Fruit fly (Drosophila melanogaster) ovary, adult (tissue): ENCODE results near the gene CG5151.

ENCODE experiments used
- CG17801 ChIP-seq: fragments of 200-800 bp; optimal IDR thresholded peaks from 2 replicates; lab custom pipeline; 2019; ENCODE audit warnings: missing biosample characterization, mild to moderate bottlenecking, missing genetic modification characterization, moderate library complexity; ENCODE audit not compliant: partially characterized antibody

CG5151 gene

DNA sequence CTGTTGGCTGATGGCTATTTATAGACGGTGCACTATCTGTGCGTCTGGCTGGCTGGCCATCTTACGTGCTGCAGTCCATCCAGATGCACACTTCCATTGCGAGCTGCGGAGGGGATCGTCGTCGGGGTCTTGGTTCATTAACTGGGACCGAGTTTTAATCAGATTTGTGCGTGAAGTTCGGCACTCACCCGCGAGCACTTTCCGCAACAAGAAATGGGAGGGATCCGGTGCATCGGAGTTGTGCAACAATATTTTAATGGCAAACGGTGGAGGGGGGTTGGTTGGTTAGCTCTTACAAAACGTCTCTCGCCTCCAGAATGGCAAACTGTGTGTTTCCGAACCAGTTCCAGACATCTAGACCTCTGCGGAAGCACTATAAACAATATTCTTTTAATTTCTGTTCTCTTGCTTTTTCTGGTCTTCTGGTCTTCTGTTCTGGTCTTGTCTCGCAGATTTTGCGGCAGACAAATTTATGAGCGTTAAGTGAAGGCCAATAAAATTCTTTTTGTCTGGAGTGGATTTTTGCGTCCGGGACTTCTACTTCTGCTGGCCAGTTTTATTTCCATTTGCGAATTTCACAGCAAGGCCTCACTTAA lies 32.2 kb upstream of the CG5151 start:
- TF ChIP-seq CG17801 (GFP tag; lab: Kevin White, UChicago) = no peak

- no peak for TF ChIP-seq CG17801 (GFP tag; lab: Kevin White, UChicago)
These were observed 31.0 kb upstream of the CG5151 start for dm6 chr3L:16195476-16195958.

DNA sequence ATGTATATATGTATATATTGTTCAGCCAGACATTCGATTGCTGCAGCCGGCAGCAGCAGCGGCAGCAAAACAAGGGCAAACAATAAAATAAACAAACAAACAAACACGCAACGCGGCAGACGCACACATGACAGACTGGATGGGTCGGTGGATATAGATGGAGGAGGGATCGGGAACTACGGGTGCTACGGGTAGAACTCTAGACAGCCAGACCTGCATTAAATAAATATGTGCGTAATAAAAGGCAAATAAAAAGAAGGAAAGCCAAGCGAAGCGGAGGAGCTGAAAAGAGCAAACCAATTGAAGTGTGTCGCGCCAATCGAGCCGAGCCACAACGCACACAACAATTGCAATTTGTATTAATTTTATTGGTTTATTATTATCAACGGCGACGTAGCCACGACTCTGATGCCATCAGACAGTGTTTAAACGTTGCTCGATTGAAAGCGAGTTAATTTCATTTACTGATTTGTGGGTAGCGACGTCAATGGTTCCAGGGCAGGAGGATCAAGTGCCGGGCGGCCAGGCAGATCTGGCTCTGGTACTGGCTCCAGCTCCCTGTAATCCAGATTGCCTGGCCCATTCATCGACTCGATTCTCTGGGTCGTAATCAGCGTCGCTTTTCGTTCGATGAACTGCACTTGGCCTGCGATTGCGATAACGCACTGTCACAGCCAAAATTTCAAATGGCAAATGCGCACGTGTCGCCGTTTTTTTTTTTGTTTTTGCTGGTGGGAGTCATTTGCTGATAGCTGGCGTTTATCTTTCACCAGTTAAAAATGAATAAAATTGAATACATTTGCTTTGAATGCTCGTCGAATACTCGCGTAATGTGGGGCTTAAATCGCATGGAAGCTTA lies 29.6 kb upstream of the CG5151 start:
- no peak for TF ChIP-seq CG17801 (GFP tag; lab: Kevin White, UChicago)

DNA sequence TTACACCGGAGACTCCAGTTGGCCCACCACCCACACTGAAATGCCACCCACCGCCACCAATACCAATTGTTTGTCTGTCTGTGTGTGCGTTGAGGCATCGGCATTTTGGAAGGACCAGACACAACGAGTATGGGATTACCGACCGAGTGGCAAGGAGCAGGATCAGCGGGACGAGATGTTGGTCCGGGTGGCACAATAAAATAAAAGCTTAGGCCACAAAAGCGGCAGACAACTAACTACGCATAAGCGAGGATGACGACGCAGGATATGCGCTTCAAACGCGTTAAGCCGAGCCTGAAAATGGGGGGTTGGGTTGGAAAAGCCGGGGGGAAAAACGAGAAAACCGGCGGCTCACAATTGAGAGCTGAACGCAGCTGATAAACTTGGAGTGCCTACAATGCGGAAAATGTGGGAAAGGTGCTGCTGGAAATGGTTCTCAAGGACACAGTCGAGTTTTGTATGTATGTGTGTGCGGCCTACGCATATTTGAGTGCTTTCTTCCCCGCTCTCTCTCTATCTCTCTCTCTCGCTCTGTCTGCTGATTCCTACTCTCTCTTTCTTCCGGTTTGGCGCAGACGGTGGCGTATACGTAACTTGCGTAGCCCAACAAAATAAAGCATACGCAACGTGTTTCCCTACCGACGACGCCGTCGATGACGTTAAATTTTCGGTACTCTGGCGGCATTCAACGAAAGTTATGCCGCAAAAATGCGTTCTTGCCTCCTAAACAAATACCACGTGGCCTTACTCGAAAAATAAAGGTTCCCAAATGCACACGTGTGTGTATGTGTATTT lies 28.3 kb upstream of the CG5151 start:
- no peak for TF ChIP-seq CG17801 (GFP tag; lab: Kevin White, UChicago)

DNA sequence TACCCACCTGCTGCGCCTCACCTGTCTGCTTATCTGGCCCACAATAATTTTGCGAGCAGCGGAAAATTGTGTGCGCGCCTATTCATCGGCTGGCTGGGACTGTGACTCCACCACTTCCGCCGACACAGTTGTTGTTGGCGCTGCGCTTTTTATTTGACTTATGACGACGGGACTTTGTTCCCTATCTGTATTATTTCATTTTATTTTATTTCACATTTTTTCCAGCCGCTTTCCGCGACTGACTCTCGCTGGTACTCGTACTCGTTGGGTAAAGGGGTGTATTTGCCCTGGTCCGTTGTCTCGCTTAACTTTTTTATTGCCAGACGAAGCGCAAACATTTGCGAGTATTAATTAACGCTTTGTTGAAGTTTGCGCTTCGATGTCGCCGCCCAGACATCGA lies 26.4 kb upstream of the CG5151 start:
- TF ChIP-seq CG17801 (GFP tag; lab: Kevin White, UChicago) = no peak

DNA sequence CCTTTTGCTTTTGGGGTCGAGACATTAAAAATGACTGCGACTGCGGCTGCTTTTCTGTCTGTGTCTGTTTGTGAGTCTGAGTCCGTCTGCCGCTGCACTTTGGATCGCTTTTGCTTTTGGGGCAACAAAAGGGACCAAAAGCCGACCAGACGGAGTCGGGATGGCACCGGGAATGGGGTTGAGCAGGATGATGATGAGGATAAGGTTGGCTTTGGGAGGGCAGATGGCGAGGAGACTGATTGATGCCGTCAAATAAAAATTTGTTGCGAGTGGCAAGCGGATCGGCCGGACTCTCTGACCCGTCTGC lies 25.4 kb upstream of the CG5151 start:
- TF ChIP-seq CG17801 (GFP tag; lab: Kevin White, UChicago) = no peak

DNA sequence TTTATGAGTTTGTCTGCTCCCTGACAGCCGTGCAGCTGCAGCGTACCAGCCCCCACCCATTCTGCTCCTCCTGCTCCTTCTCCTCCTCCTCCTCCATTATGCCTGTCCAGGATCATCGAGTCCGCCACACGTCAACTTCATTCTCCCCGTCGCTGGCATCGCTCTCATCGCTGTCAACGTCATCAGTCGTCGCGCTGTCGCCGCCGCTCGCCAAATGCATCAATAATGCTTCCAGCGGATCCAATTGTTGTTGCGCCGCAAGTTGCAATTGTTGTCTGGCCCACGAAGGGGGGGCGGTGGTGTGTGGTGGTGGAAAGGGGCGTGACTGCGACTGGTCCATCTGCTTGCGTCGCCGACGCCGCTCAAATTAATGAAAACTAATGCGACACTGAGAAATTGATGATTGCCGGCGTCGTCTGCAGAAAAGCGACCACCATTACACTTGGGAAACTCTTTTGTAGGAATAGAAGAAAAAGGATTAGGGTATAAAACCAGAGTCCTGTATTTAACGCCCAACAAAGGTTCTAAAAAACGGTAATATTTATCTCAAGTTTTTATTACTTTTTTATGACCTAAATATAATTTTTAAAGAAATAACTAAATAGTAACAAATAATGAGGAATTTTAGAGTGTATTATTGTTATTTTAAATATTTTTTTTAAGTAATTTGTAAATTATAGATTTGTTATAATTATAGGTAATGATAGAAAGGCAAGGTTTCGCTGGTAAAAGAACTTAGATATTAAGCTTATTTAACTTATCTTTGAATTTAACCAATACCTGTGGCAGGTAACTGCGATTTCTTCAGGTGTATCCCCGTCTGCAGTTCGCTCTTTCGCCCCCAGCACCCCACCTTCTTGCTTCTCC lies 24.8 kb upstream of the CG5151 start:
- TF ChIP-seq CG17801 (GFP tag; lab: Kevin White, UChicago) = no peak

- TF ChIP-seq CG17801 (GFP tag; lab: Kevin White, UChicago) = no peak
These were observed 19.0 kb upstream of the CG5151 start for dm6 chr3L:16183493-16183892.

dm6 chr3L:16182633-16183462 lies 18.3 kb upstream of the CG5151 start:
- TF ChIP-seq CG17801 (GFP tag; lab: Kevin White, UChicago) = no peak

DNA sequence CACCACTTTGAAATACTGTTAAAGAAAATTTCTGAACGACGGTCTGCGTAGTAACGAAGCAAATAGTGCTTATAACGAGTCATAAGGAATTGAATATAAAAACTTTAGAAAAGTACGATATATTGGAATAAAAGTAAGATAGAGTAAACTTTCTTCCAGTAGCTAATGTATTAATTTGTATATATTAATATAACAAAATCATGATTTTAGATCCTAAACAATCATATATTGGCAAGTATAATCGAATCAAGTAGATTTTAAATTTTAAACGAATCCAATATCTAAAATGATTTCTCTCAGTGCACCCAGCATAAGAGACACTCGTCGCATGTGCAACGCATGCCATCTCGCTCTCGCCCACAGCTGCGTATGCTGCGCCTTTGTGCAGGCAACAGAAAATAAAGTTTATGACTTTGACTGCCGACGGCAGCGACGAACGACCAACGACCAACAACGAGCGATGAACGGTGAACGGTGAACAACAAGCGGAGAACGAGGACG lies 16.9 kb upstream of the CG5151 start:
- no peak for TF ChIP-seq CG17801 (GFP tag; lab: Kevin White, UChicago)

DNA sequence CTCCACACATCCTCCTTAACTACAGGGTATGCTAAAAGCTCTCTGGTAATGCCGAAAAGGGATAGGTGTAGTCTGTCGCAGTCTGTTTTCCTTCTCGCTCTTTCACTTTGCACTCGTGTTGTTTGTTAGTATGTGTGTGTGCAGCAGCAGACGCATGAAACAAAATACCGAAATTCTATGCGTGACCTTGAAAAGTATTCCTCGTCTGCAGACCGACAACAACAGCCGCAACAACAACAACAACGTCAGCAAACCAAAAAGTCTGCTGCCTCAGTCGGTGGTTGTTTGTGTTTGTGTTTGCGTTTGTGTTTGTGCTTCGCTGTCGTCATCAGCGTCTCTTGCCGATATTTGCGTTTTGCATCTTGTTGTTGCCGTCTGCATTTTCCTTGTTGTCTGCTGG lies 13.9 kb upstream of the CG5151 start:
- TF ChIP-seq CG17801 (GFP tag; lab: Kevin White, UChicago) = no peak

DNA sequence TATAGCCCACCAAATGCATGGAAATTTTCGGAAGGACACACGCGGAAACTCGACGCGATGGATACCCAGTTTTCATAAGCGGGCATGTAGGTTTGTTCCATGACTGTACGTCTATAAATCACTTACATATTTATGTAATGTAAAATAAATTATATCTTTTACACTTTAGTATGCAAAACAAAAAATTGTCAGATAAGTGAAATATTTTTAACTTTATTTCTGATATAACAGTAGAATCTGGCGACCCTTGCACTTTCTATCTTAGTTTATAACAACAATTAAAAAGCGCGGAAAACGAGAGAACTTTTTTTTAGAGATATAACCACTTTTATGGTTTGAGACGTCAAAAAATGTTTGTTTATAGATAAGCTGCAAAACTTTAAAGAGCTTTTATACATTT lies 13.2 kb upstream of the CG5151 start:
- no peak for TF ChIP-seq CG17801 (GFP tag; lab: Kevin White, UChicago)

DNA sequence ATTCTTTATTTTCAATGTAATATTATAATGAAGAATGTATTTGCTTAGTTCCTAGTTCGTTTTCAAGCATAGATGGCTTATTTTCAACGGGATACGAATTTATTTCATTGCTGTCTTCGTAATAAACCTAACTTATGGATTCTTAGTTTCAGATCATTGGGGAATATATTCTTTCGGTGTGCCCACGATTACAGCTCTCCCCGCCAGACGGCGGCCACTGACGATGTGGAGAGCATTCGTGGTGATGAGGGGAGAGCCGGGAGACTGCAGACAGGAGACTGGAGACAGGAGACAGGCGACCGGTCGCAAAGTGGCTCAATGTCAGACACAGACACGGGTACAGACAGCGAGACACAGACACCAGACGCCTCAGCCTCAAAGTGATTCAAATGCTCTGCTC lies 12.8 kb upstream of the CG5151 start:
- TF ChIP-seq CG17801 (GFP tag; lab: Kevin White, UChicago) = no peak
